Worm (Caenorhabditis elegans) whole organism, L3 larva: ENCODE results near the gene ubq-2.

Experiments
- fkh-10 ChIP-seq: sonication (generic microtip); optimal IDR thresholded peaks from 2 replicates; lab custom pipeline; 2017; ENCODE audit warnings: missing biosample characterization, missing genetic modification reagents, missing genetic modification characterization
- mdl-1 ChIP-seq: fragments of 150-350 bp; optimal IDR thresholded peaks from 2 replicates; lab custom pipeline; 2014; ENCODE audit warnings: missing biosample characterization, missing genetic modification characterization
- nhr-76 ChIP-seq: fragments of 150-350 bp; sonication (generic microtip); optimal IDR thresholded peaks from 5 replicates; lab custom pipeline; 2014; ENCODE audit warnings: missing biosample characterization, missing genetic modification characterization
- pqm-1 ChIP-seq: fragments of 150-350 bp; optimal IDR thresholded peaks from 2 replicates; lab custom pipeline; 2017; ENCODE audit warnings: missing biosample characterization, missing genetic modification characterization, inconsistent platforms
- skn-1 ChIP-seq: fragments of 150-350 bp; optimal IDR thresholded peaks from 2 replicates; lab custom pipeline; 2014; ENCODE audit warnings: missing biosample characterization, missing genetic modification characterization
- snpc-4 ChIP-seq: fragments of 150-350 bp; optimal IDR thresholded peaks from 2 replicates; lab custom pipeline; 2014; ENCODE audit warnings: missing biosample characterization, missing genetic modification characterization
- unc-39 ChIP-seq: sonication (generic microtip); optimal IDR thresholded peaks from 4 replicates; lab custom pipeline; 2017; ENCODE audit warnings: missing biosample characterization, missing genetic modification characterization
- unc-62 ChIP-seq: fragments of 150-350 bp; sonication (generic microtip); optimal IDR thresholded peaks from 4 replicates; lab custom pipeline; 2014; ENCODE audit warnings: missing biosample characterization, missing genetic modification reagents, missing genetic modification characterization
- ztf-11 ChIP-seq: fragments of 150-350 bp; optimal IDR thresholded peaks from 2 replicates; lab custom pipeline; 2014; ENCODE audit warnings: missing biosample characterization, missing genetic modification characterization

DNA sequence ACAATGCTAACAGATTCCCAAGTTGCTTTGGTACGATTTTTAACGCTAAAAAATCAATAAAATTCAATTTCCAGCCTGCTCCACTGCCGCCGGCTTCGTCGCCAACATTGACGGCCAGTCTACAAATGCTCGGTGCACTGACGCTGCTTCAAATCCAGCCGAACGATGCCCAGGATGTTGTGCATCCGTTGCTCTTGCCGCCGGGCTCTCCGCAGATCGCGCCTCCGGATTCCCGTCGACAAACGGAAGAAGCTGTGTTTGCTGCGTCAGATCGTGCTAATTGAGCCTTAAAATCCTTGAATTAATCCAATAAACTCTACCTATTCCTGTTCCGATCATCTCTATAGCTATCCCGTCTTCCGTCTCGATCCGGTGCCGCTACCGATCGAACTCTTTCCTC is 47.2 kb downstream of the ubq-2 start:
- no peak for TF ChIP-seq nhr-76 (tag; lab: Kevin White, UChicago)
- no peak for TF ChIP-seq mdl-1 (tag; lab: Kevin White, UChicago)
- no peak for TF ChIP-seq ztf-11
- no peak for TF ChIP-seq fkh-10 (GFP tag; lab: Kevin White, UChicago)
- TF ChIP-seq skn-1 (tag; lab: Kevin White, UChicago): no peak
- TF ChIP-seq pqm-1: no peak
- no peak for TF ChIP-seq unc-39 (tag; lab: Kevin White, UChicago)
- no peak for TF ChIP-seq snpc-4 (tag; lab: Kevin White, UChicago)
- no peak for TF ChIP-seq unc-62 (GFP tag; lab: Kevin White, UChicago)
